Fruit fly (Drosophila melanogaster) whole organism: ENCODE data around the gene CG16713.

Source experiments
- CG8478 ChIP-seq: fragments of >200 bp; optimal IDR thresholded peaks from 2 replicates; lab custom pipeline; 2018; ENCODE audit warnings: inconsistent platforms
- Dll ChIP-seq: fragments of >200 bp; optimal IDR thresholded peaks from 2 replicates; lab custom pipeline; 2017
- EcR ChIP-seq, 2 experiments: fragments of >200 bp; optimal IDR thresholded peaks; 2 replicates each; lab custom pipeline; 2017; ENCODE audit warnings: missing biosample characterization in 2 of 2, missing genetic modification characterization in 2 of 2, missing genetic modification reagents in 2 of 2
- pan ChIP-seq: fragments of >200 bp; optimal IDR thresholded peaks from 2 replicates; lab custom pipeline; 2017
- psq ChIP-seq: fragments of >200 bp; optimal IDR thresholded peaks from 2 replicates; lab custom pipeline; 2017
- usp ChIP-seq: fragments of >200 bp; optimal IDR thresholded peaks from 2 replicates; lab custom pipeline; 2017; ENCODE audit warnings: missing biosample characterization, missing genetic modification characterization, mixed read lengths

The CG16713 gene

DNA sequence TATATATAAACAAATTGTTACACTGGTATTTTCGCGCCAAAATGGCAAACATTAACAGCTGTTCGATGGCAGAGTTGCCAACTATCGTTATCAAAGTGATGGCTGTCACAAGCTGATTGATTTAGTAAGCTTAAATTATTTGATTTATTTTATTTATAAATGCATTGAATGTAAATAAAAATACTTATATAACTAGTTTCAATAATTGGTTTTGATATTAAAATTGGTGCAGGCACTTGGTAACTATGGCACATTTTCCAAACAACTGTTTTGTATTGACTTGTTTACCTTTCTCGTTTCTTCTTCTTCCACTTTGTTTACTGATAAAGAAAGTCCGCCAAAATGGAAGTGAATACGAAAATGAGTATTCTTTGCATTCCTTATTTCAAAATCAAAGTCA is 16.5 kb upstream of the CG16713 start, which contains the start of gene cutlet:
Gene cutlet (minus strand): TSS at position 84 of the 400 bp plus-strand sequence.
- TF ChIP-seq psq (lab: Kevin White, UChicago) (no peak), CG8478 (lab: Kevin White, UChicago) (no peak), pan (lab: Kevin White, UChicago) (no peak), Dll (no peak), EcR (GFP tag; optimal IDR thresholded peaks at IDR 0.05; lab: Kevin White, UChicago) (no peak), usp (no peak)

DNA sequence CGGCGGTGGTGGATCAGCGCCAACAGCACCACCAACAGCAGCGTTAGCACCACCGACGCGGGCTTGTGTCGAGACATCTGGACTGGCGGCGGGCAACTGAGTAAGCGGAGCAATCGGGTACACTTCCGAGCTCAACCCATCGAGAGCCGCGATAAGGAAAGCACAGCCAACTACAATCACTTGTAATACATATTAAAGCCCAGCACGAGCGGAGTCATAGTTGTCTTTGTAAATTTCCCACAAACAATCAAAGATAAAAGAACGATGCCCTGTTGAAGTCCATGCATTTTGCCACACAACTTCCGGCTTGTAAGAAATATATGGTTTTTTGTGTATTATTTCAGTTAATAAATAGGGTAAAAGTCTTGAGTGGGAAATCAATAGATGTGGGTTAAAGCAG is 11.8 kb upstream of the CG16713 start, which contains the start of gene CG31777:
Gene CG31777 (minus strand): TSS at position 101 of the 400 bp plus-strand sequence.
- TF ChIP-seq CG8478 (lab: Kevin White, UChicago), result no peak
- TF ChIP-seq psq (lab: Kevin White, UChicago), result no peak
- no peak for TF ChIP-seq EcR (GFP tag; optimal IDR thresholded peaks at IDR 0.05; lab: Kevin White, UChicago)
- no peak for TF ChIP-seq usp
- no peak for TF ChIP-seq pan (lab: Kevin White, UChicago)
- no peak for TF ChIP-seq Dll

DNA sequence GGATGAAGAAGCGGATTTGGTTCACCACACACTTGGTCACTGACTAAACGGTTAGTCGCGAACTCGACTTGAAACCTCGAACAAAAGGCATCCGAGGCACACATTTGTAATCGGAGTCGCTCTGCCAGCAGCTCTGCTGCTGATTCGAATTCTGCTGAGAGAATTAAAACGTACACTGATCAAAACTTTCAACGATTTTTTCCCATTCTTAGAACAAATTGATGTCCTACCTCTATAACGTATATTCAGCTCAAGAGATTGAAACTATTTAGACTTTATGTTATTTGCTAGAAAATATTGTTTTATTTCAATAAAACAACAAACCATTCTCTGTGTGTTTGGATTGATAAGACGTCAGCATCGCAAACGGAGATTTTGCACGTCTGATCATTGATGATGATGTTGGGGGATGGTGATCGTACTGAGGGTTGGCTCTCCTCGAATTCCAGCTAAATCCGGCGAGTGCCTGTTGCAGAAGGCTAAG is 10.3 kb upstream of the CG16713 start, which contains the start of gene CG31778:
Gene CG31778 (minus strand): TSS at position 51 of the 484 bp plus-strand sequence.
- TF ChIP-seq pan (lab: Kevin White, UChicago) (no peak), usp (no peak), Dll (no peak)

DNA sequence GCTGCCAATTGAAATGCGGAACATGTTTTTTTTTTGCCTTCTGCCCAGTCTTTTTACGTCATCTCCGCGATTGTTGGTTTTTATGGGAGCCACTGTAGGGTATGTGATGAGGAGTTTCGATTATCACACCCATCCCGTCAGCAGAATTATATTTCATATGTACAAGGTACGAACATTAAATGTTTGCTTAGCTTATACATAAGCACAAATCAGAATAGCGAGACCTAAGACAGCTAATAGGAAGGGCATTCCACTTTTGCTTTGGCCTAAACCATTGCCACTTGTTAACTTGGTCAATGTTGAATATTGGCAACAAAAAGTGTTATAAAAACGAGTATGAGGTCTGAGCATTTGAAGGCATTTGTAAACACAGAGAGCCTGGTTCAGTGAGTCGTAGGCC is 8.0 kb upstream of the CG16713 start, which contains the start of gene CG2816:
Gene CG2816 (plus strand): TSS at position 400 of the 400 bp plus-strand sequence.
- TF ChIP-seq pan (lab: Kevin White, UChicago) (no peak), CG8478 (lab: Kevin White, UChicago) (no peak), psq (lab: Kevin White, UChicago) (no peak), usp (no peak), EcR (GFP tag; optimal IDR thresholded peaks at IDR 0.05; lab: Kevin White, UChicago) (no peak), Dll (no peak)

DNA sequence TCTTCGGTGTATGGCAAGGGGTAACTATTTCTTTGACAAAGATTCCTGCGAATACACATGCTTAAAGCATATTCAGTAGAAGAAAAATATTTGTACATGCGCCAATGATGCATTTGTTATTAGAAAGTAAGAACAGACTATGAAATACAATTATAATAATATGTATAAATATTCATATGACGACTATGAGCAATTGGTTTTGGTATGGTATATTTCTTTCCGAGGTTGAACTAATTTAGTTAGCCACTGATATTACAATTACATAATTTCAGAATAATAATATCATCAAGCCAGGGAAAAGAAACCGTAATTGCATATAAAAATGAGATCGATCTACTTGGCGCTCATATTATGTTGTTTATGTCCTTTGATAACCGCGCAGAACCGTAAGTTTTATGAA is 6.3 kb upstream of the CG16713 start, which contains the start of gene CG43145:
Gene CG43145 (plus strand): TSS at position 301 of the 400 bp plus-strand sequence.
- no peak for TF ChIP-seq usp
- no peak for TF ChIP-seq pan (lab: Kevin White, UChicago)
- no peak for TF ChIP-seq EcR (GFP tag; optimal IDR thresholded peaks at IDR 0.05; lab: Kevin White, UChicago)
- no peak for TF ChIP-seq Dll
- no peak for TF ChIP-seq psq (lab: Kevin White, UChicago)
- no peak for TF ChIP-seq CG8478 (lab: Kevin White, UChicago)

DNA sequence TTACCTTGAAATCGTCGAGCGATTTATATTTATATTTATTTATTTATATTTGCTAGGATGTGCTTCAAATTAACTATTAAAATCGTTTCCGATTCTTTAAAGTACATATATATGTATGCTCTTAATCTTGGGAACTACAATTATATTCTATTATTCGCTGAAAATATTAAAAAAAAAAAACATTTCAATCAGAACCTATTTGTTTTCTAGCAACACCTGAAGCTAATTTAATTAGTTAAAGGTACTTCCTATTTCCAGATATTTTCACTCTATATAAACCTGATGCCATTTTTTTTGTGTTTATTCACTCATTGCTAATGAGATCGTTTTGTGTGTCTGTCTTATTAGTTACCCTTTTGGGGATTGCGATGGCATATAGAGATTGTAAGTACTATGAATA is 5.8 kb upstream of the CG16713 start, which contains the start of gene CG42467:
Gene CG42467 (plus strand): TSS at position 301 of the 400 bp plus-strand sequence.
- TF ChIP-seq CG8478 (lab: Kevin White, UChicago), result no peak
- no peak for TF ChIP-seq Dll
- TF ChIP-seq psq (lab: Kevin White, UChicago), result no peak
- TF ChIP-seq usp, result no peak
- TF ChIP-seq pan (lab: Kevin White, UChicago), result no peak
- TF ChIP-seq EcR (GFP tag; optimal IDR thresholded peaks at IDR 0.05; lab: Kevin White, UChicago), result no peak

DNA sequence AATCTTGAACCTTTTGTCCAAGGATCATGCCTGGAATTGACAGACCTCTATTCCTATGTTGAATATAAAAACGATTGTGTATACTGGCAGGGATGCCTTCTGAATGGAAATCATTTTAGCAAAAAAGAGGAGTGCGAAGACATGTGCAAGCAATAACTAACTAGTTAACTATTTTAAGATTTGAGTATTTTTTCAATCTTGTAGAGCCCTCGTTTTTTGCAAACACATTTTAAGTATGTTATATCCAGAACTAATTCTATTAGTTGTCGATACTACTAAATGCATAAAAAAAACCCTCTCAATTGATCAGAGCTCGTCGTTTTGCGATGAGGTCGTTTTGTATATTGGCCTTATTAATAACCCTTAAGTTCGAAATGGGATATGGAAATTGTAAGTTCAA is 5.2 kb upstream of the CG16713 start, which contains the start of gene Sfp24C1:
Gene Sfp24C1 (plus strand): TSS at position 301 of the 400 bp plus-strand sequence.
- no peak for TF ChIP-seq pan (lab: Kevin White, UChicago)
- no peak for TF ChIP-seq usp
- no peak for TF ChIP-seq EcR (GFP tag; optimal IDR thresholded peaks at IDR 0.05; lab: Kevin White, UChicago)
- TF ChIP-seq psq (lab: Kevin White, UChicago), result no peak
- no peak for TF ChIP-seq Dll
- TF ChIP-seq CG8478 (lab: Kevin White, UChicago), result no peak

DNA sequence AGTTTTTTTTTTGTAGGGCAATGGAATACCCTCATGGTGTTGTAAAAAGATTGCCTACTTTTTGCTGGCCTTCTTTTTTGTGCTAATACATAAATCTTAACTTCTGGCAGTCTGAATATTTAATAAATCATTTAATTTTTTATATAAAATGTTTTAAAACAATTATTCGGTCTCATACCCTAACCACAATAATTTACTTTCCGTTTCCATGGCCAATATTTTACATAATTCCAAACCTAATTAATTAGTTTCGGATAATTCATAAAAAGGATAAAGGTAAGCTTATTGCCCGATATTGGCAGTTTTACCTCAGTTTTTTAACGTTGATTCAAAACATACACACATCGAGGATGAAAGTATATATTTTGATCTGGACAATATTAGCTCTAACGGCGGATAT is 4.7 kb upstream of the CG16713 start, which contains the start of gene CG42465:
Gene CG42465 (plus strand): TSS at position 301 of the 400 bp plus-strand sequence.
- TF ChIP-seq usp, result no peak
- no peak for TF ChIP-seq pan (lab: Kevin White, UChicago)
- no peak for TF ChIP-seq Dll
- TF ChIP-seq EcR (GFP tag; optimal IDR thresholded peaks at IDR 0.05; lab: Kevin White, UChicago), result no peak
- no peak for TF ChIP-seq CG8478 (lab: Kevin White, UChicago)
- no peak for TF ChIP-seq psq (lab: Kevin White, UChicago)

DNA sequence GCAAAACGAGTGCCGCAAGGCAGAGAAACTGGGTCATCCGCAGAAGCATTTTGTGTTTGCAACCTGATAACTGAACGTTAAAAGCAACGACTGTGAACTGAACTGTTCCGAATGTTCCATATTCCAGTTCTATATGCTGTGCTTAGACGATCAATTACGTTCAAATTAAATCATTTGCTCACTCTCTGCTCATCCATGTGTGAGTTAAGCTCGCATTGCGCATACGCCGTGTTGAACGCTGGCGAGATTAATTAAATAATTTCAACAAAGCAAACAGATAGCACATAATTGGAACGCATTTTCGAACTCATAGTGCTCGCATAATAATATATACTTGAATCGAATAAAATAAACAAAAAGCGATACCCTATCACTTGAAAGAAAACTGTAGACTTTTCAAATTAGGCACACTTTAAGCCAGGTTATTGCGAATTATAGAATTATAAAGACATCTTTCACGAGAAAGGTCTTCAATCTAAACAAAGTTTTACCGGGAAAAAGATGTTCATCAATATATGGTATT is 3.8 kb upstream of the CG16713 start, which contains the start of the genes CG10031 and CG42464:
Gene CG10031 (minus strand): TSS at position 101 of the 523 bp plus-strand sequence.
Gene CG42464 (plus strand): TSS at position 473 of the 523 bp plus-strand sequence.
- TF ChIP-seq usp, result no peak
- no peak for TF ChIP-seq CG8478 (lab: Kevin White, UChicago)
- TF ChIP-seq psq (lab: Kevin White, UChicago), result no peak
- no peak for TF ChIP-seq EcR (GFP tag; optimal IDR thresholded peaks at IDR 0.05; lab: Kevin White, UChicago)
- TF ChIP-seq pan (lab: Kevin White, UChicago), result no peak
- TF ChIP-seq Dll, result no peak

DNA sequence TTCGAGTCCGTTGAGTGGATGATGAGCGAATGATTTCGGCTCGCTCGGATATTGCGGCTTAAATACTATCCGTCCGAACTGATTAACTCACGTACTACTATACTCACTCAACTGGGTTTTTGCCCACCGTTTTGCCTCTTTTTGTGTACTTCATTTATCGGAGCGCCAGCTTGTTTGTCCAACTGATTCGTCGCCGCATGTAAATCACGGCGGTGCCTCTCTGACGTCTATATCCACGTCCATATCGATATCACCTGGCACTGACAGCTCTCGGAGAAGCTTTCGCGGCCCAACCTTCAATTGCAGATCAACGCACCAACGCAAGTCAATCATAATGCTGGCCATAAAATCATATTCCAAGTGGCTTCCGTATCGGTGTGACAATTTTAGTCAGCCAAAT is 2.6 kb upstream of the CG16713 start, which contains the start of gene CG3604:
Gene CG3604 (minus strand): TSS at position 101 of the 400 bp plus-strand sequence.
- no peak for TF ChIP-seq psq (lab: Kevin White, UChicago)

DNA sequence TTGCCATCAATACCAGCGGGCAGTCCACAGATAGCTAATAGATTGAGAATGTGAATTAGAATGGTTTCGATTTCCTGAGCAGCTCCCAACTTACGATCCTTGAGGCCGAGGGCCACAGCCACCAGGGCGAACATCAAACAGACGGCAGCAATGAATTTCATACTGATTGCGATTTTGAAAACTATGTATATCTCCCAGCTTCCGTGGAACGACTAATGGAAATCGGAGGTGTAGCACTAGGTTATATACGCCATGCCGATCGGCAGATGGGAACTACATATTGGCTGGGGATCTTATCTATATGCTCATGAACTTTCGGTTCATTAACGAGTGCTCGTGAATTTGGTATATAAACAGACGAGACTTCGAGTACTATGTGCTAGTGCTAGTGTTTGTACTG is 1.2 kb upstream of the CG16713 start, which contains the start of gene IM33:
Gene IM33 (minus strand): TSS at position 221 of the 400 bp plus-strand sequence.
- TF ChIP-seq CG8478 (lab: Kevin White, UChicago) (no peak), EcR (GFP tag; optimal IDR thresholded peaks at IDR 0.05; lab: Kevin White, UChicago) (no peak), Dll (no peak), usp (no peak), pan (lab: Kevin White, UChicago) (no peak), psq (lab: Kevin White, UChicago) (no peak)

DNA sequence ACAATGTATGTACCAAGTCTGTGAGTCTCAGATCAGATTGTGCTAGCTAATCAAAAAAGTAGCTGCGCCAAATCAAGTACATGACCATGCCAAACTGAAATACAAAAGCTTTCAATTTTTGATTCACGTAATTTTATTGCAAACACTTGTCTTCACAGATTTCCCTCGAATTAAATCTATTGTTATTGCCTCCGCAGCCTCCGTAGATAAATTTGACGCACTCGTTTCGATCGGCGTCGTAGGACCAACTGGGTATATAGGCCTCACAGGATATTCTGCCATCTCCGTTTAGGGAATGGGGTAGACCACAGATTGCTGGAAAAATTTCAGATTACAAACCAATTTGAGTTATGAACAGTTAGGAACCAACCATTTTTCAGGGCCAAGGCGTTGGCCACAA is 291 bp downstream of the CG16713 start, which contains the start of gene CG43165:
Gene CG43165 (minus strand): TSS at position 101 of the 400 bp plus-strand sequence.
- TF ChIP-seq pan (lab: Kevin White, UChicago), result no peak
- TF ChIP-seq usp, result no peak
- no peak for TF ChIP-seq Dll
- no peak for TF ChIP-seq CG8478 (lab: Kevin White, UChicago)
- TF ChIP-seq EcR (GFP tag; optimal IDR thresholded peaks at IDR 0.05; lab: Kevin White, UChicago), result no peak
- TF ChIP-seq psq (lab: Kevin White, UChicago), result no peak
